Worm (Caenorhabditis elegans) whole organism, L3 larva: ENCODE results near the gene F01F1.15.

Experiments
- R02D3.7 ChIP-seq: fragments of 150-350 bp; optimal IDR thresholded peaks from 2 replicates; lab custom pipeline; 2014; ENCODE audit warnings: missing biosample characterization, missing genetic modification characterization
- aly-2 ChIP-seq: fragments of 150-350 bp; optimal IDR thresholded peaks from 2 replicates; lab custom pipeline; 2014; ENCODE audit warnings: missing biosample characterization, missing genetic modification characterization
- ama-1 ChIP-seq: fragments of 150-350 bp; optimal IDR thresholded peaks from 2 replicates; lab custom pipeline; 2018
- ceh-16 ChIP-seq: sonication (generic microtip); optimal IDR thresholded peaks from 2 replicates; lab custom pipeline; 2017; ENCODE audit warnings: missing biosample characterization, missing genetic modification characterization
- ceh-28 ChIP-seq: fragments of 150-350 bp; optimal IDR thresholded peaks from 2 replicates; lab custom pipeline; 2014; ENCODE audit warnings: missing biosample characterization, missing genetic modification reagents, missing genetic modification characterization
- ceh-82 ChIP-seq: fragments of 150-350 bp; optimal IDR thresholded peaks from 2 replicates; lab custom pipeline; 2014; ENCODE audit warnings: missing biosample characterization, missing genetic modification characterization
- ceh-9 ChIP-seq: sonication (generic microtip); optimal IDR thresholded peaks from 2 replicates; lab custom pipeline; 2018; ENCODE audit warnings: missing biosample characterization, missing genetic modification characterization
- daf-12 ChIP-seq: fragments of 150-350 bp; optimal IDR thresholded peaks from 2 replicates; lab custom pipeline; 2014; ENCODE audit warnings: missing biosample characterization, missing genetic modification reagents, missing genetic modification characterization
- egl-5 ChIP-seq: fragments of 150-350 bp; optimal IDR thresholded peaks from 2 replicates; lab custom pipeline; 2017; ENCODE audit warnings: missing biosample characterization, missing genetic modification reagents, missing genetic modification characterization, inconsistent platforms
- elt-1 ChIP-seq: fragments of 150-350 bp; optimal IDR thresholded peaks from 2 replicates; lab custom pipeline; 2014; ENCODE audit warnings: missing biosample characterization, missing genetic modification characterization
- elt-2 ChIP-seq: sonication (generic microtip); optimal IDR thresholded peaks from 2 replicates; lab custom pipeline; 2016; ENCODE audit warnings: missing genetic modification reagents, mild to moderate bottlenecking, missing genetic modification characterization, missing compliant biosample characterization
- elt-3 ChIP-seq, 3 experiments: fragments of 150-350 bp in 1 of 3; sonication (generic microtip) in 2 of 3; optimal IDR thresholded peaks; 2 replicates in 2 of 3; 4 replicates in 1 of 3; lab custom pipeline; 2014 to 2017; ENCODE audit warnings: missing biosample characterization in 3 of 3, missing genetic modification characterization in 3 of 3
- eor-1 ChIP-seq, 2 experiments: fragments of 150-350 bp; optimal IDR thresholded peaks; 2 replicates each; lab custom pipeline; 2014 to 2018; ENCODE audit warnings: missing biosample characterization in 2 of 2, missing genetic modification characterization in 2 of 2
- fkh-10 ChIP-seq: sonication (generic microtip); optimal IDR thresholded peaks from 2 replicates; lab custom pipeline; 2017; ENCODE audit warnings: missing biosample characterization, missing genetic modification reagents, missing genetic modification characterization
- fkh-2 ChIP-seq: fragments of 150-350 bp; optimal IDR thresholded peaks from 2 replicates; lab custom pipeline; 2014; ENCODE audit warnings: missing biosample characterization, missing genetic modification reagents, missing genetic modification characterization
- fos-1 ChIP-seq: fragments of 150-350 bp; optimal IDR thresholded peaks from 2 replicates; lab custom pipeline; 2014; ENCODE audit warnings: missing biosample characterization, missing genetic modification characterization
- hmg-11 ChIP-seq: sonication (generic microtip); optimal IDR thresholded peaks from 2 replicates; lab custom pipeline; 2016; ENCODE audit warnings: missing genetic modification characterization, missing compliant biosample characterization
- lin-15B ChIP-seq: fragments of 150-350 bp; optimal IDR thresholded peaks from 2 replicates; lab custom pipeline; 2014; ENCODE audit warnings: missing biosample characterization, missing genetic modification characterization
- lin-39 ChIP-seq: fragments of 150-350 bp; optimal IDR thresholded peaks from 2 replicates; lab custom pipeline; 2018; ENCODE audit warnings: missing biosample characterization, missing genetic modification reagents, missing genetic modification characterization
- lsy-12 ChIP-seq: sonication (generic microtip); optimal IDR thresholded peaks from 2 replicates; lab custom pipeline; 2016; ENCODE audit warnings: mild to moderate bottlenecking, missing genetic modification characterization, missing compliant biosample characterization
- mdl-1 ChIP-seq: fragments of 150-350 bp; optimal IDR thresholded peaks from 2 replicates; lab custom pipeline; 2014; ENCODE audit warnings: missing biosample characterization, missing genetic modification characterization
- mml-1 ChIP-seq: fragments of 150-350 bp; sonication (generic microtip); optimal IDR thresholded peaks from 3 replicates; lab custom pipeline; 2014; ENCODE audit warnings: missing biosample characterization, missing genetic modification characterization
- nfya-1 ChIP-seq: sonication (generic microtip); optimal IDR thresholded peaks from 2 replicates; lab custom pipeline; 2017; ENCODE audit warnings: missing genetic modification characterization, mild to moderate bottlenecking, missing compliant biosample characterization, antibody characterized with exemption, moderate library complexity; ENCODE audit not compliant: insufficient read depth
- nhr-11 ChIP-seq: fragments of 150-350 bp; optimal IDR thresholded peaks from 2 replicates; lab custom pipeline; 2014; ENCODE audit warnings: missing biosample characterization, missing genetic modification characterization
- nhr-23 ChIP-seq: fragments of 150-350 bp; optimal IDR thresholded peaks from 2 replicates; lab custom pipeline; 2014; ENCODE audit warnings: missing biosample characterization, missing genetic modification reagents, missing genetic modification characterization
- nhr-237 ChIP-seq: fragments of 150-350 bp; optimal IDR thresholded peaks from 2 replicates; lab custom pipeline; 2014; ENCODE audit warnings: missing biosample characterization, missing genetic modification characterization
- nhr-25 ChIP-seq: sonication (generic microtip); optimal IDR thresholded peaks from 2 replicates; lab custom pipeline; 2017; ENCODE audit warnings: missing biosample characterization, missing genetic modification characterization
- nhr-28 ChIP-seq: fragments of 150-350 bp; optimal IDR thresholded peaks from 2 replicates; lab custom pipeline; 2014; ENCODE audit warnings: missing biosample characterization, missing genetic modification characterization
- nhr-43 ChIP-seq: sonication (generic microtip); optimal IDR thresholded peaks from 2 replicates; lab custom pipeline; 2016; ENCODE audit warnings: mild to moderate bottlenecking, missing genetic modification characterization, missing compliant biosample characterization; ENCODE audit not compliant: poor library complexity, severe bottlenecking
- nhr-67 ChIP-seq: fragments of 150-350 bp; optimal IDR thresholded peaks from 2 replicates; lab custom pipeline; 2014; ENCODE audit warnings: missing biosample characterization, missing genetic modification characterization
- nhr-76 ChIP-seq: fragments of 150-350 bp; sonication (generic microtip); optimal IDR thresholded peaks from 5 replicates; lab custom pipeline; 2014; ENCODE audit warnings: missing biosample characterization, missing genetic modification characterization
- nhr-77 ChIP-seq: fragments of 150-350 bp; optimal IDR thresholded peaks from 2 replicates; lab custom pipeline; 2014; ENCODE audit warnings: missing biosample characterization, missing genetic modification characterization
- pha-4 ChIP-seq: fragments of 150-350 bp; optimal IDR thresholded peaks from 2 replicates; lab custom pipeline; 2014; ENCODE audit warnings: missing biosample characterization, missing genetic modification reagents, missing genetic modification characterization
- pqm-1 ChIP-seq: fragments of 150-350 bp; optimal IDR thresholded peaks from 2 replicates; lab custom pipeline; 2017; ENCODE audit warnings: missing biosample characterization, missing genetic modification characterization, inconsistent platforms
- sea-2 ChIP-seq: fragments of 150-350 bp; sonication (generic microtip); optimal IDR thresholded peaks from 4 replicates; lab custom pipeline; 2014; ENCODE audit warnings: missing biosample characterization, missing genetic modification reagents, missing genetic modification characterization
- skn-1 ChIP-seq: fragments of 150-350 bp; optimal IDR thresholded peaks from 2 replicates; lab custom pipeline; 2014; ENCODE audit warnings: missing biosample characterization, missing genetic modification characterization
- snpc-4 ChIP-seq: fragments of 150-350 bp; optimal IDR thresholded peaks from 2 replicates; lab custom pipeline; 2014; ENCODE audit warnings: missing biosample characterization, missing genetic modification characterization
- tbx-2 ChIP-seq: sonication (generic microtip); optimal IDR thresholded peaks from 2 replicates; lab custom pipeline; 2016; ENCODE audit warnings: mild to moderate bottlenecking, missing genetic modification characterization, missing compliant biosample characterization
- unc-39 ChIP-seq: sonication (generic microtip); optimal IDR thresholded peaks from 4 replicates; lab custom pipeline; 2017; ENCODE audit warnings: missing biosample characterization, missing genetic modification characterization
- unc-62 ChIP-seq: fragments of 150-350 bp; sonication (generic microtip); optimal IDR thresholded peaks from 4 replicates; lab custom pipeline; 2014; ENCODE audit warnings: missing biosample characterization, missing genetic modification reagents, missing genetic modification characterization
- zag-1 ChIP-seq: fragments of 150-350 bp; optimal IDR thresholded peaks from 2 replicates; lab custom pipeline; 2014; ENCODE audit warnings: missing biosample characterization, missing genetic modification characterization
- ztf-11 ChIP-seq: fragments of 150-350 bp; optimal IDR thresholded peaks from 2 replicates; lab custom pipeline; 2014; ENCODE audit warnings: missing biosample characterization, missing genetic modification characterization
- ztf-4 ChIP-seq: fragments of 150-350 bp; optimal IDR thresholded peaks from 2 replicates; lab custom pipeline; 2014; ENCODE audit warnings: missing biosample characterization, missing genetic modification characterization

Gene F01F1.15

DNA sequence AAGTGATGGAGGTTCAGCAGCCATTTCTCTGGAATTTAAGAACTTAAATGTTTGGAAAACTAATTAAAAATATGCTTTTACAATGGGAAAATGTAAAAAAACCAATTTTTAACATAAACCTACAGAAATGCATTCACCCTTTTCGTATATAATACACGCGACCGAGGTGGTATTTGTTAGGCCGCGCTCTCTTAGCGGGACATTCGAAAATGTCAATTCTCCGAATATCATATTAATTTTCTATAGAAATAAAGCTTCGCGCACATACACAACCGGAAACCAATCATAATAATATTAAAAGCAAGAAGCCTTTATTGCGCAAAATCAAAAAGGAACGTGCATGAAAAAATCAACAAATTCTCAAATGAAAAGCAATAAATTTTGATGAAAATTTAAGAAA is 16.1 kb downstream of the F01F1.15 start, which contains the start of gene ddx-23:
Gene ddx-23 (minus strand): TSS at position 30 of the 400 bp plus-strand sequence.
- no peak for TF ChIP-seq fkh-10 (GFP tag; lab: Kevin White, UChicago)
- TF ChIP-seq snpc-4 = no peak
- no peak for TF ChIP-seq unc-62 (GFP tag; lab: Kevin White, UChicago)
- TF ChIP-seq mdl-1 (tag; lab: Kevin White, UChicago) = no peak
- TF ChIP-seq sea-2 (GFP tag; lab: Kevin White, UChicago) = no peak
- peak; percentile 0 for TF ChIP-seq lin-15B (tag; lab: Kevin White, UChicago)
- no peak for TF ChIP-seq mml-1
- TF ChIP-seq nhr-237 (tag; lab: Kevin White, UChicago) = no peak
- no peak for TF ChIP-seq egl-5 (tag; lab: Kevin White, UChicago)
- TF ChIP-seq ztf-11 = no peak
- no peak for TF ChIP-seq nhr-11 (tag; lab: Kevin White, UChicago)
- peak; percentile 38 for TF ChIP-seq elt-2 (tag; lab: Kevin White, UChicago)
- no peak for TF ChIP-seq skn-1 (tag; lab: Kevin White, UChicago)
- no peak for TF ChIP-seq nhr-77 (tag; lab: Kevin White, UChicago)
- no peak for TF ChIP-seq pqm-1
- no peak for TF ChIP-seq hmg-11 (tag; lab: Kevin White, UChicago)
- no peak for TF ChIP-seq nhr-76 (tag; lab: Kevin White, UChicago)
- no peak for TF ChIP-seq aly-2 (tag; lab: Kevin White, UChicago)
- no peak for TF ChIP-seq nhr-23 (tag; lab: Kevin White, UChicago)
- peak; percentile 35 for TF ChIP-seq nfya-1
- TF ChIP-seq pha-4 = peak; percentile 45
- TF ChIP-seq nhr-67 (tag; lab: Kevin White, UChicago) = no peak
- TF ChIP-seq ztf-4 (tag; lab: Kevin White, UChicago) = no peak
- no peak for TF ChIP-seq eor-1 (tag; optimal IDR thresholded peaks at IDR 0.05; lab: Kevin White, UChicago)
- TF ChIP-seq nhr-25 (tag; lab: Kevin White, UChicago) = no peak
- peak; percentile 30 for TF ChIP-seq nhr-43
- peak; percentile 79 for TF ChIP-seq ama-1 (lab: Kevin White, UChicago)
- no peak for TF ChIP-seq fos-1 (tag; lab: Kevin White, UChicago)
- no peak for TF ChIP-seq ceh-82
- TF ChIP-seq tbx-2 (tag; lab: Kevin White, UChicago) = peak; percentile 26
- TF ChIP-seq lin-39 (tag; lab: Kevin White, UChicago) = no peak
- TF ChIP-seq fkh-2 (tag; lab: Kevin White, UChicago) = no peak
- no peak for TF ChIP-seq nhr-28 (tag; lab: Kevin White, UChicago)
- no peak for TF ChIP-seq elt-3 (tag; optimal IDR thresholded peaks at IDR 0.05; lab: Kevin White, UChicago)

DNA sequence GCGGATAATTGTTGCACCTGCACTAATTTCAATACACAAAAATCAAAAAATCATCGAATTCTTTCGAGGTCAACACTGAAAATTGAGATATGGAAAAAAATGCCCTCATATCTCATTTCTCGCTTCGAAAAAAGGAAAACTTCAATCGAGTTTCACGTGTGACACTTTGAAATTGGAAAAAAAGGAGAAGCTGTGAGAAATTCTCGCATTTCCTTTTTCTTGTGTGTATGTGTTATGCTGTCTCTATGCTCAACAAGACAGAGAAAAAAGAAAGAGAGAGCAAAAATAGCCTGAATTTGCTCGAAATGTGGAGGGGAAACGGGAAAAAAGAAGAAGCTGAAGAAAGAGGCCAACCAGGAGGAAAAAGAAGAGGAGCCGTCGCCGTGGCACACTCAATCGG is 22.9 kb downstream of the F01F1.15 start:
- TF ChIP-seq daf-12 (tag; lab: Kevin White, UChicago) (no peak), nfya-1 (peak; percentile 46), elt-3 (tag; optimal IDR thresholded peaks at IDR 0.05; lab: Kevin White, UChicago) (no peak), fkh-10 (GFP tag; lab: Kevin White, UChicago) (peak; percentile 74)

DNA sequence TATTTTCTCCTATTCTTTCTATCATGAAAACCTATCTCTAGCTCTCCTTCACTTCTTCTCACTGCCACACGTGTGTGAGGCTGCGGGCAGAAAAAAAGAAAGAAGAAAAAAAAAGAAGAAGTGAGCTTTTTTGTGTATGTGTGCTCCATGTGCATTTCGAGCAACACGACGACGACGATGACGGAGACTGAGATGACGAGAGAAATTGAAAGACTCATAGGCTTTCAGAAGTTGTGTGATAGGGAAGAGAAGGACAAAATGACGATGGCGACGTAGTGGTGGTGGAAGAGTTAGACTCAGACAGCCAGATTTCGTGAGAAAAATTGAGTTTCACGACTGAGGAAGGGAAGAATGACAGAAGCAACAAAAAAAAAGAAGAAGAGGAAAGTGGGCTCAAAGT is 23.8 kb downstream of the F01F1.15 start:
- TF ChIP-seq ceh-9 (no peak), pha-4 (no peak), nhr-23 (tag; lab: Kevin White, UChicago) (no peak), mdl-1 (tag; lab: Kevin White, UChicago) (peak; percentile 85), R02D3.7 (no peak), hmg-11 (tag; lab: Kevin White, UChicago) (peak; percentile 76), ceh-82 (no peak), skn-1 (tag; lab: Kevin White, UChicago) (peak; percentile 12), lsy-12 (tag; lab: Kevin White, UChicago) (no peak), unc-62 (GFP tag; lab: Kevin White, UChicago) (peak; percentile 35), zag-1 (tag; lab: Kevin White, UChicago) (peak; percentile 61), nhr-237 (tag; lab: Kevin White, UChicago) (no peak), tbx-2 (tag; lab: Kevin White, UChicago) (no peak), aly-2 (tag; lab: Kevin White, UChicago) (no peak), snpc-4 (peak; percentile 2), ceh-28 (tag; lab: Kevin White, UChicago) (no peak), elt-1 (peak; percentile 15), elt-2 (tag; lab: Kevin White, UChicago) (no peak), egl-5 (tag; lab: Kevin White, UChicago) (no peak), ztf-4 (tag; lab: Kevin White, UChicago) (no peak), nfya-1 (peak; percentile 85), nhr-11 (tag; lab: Kevin White, UChicago) (peak; percentile 56), nhr-43 (no peak), pqm-1 (no peak), ztf-11 (no peak), fos-1 (tag; lab: Kevin White, UChicago) (no peak), nhr-28 (tag; lab: Kevin White, UChicago) (no peak), mml-1 (no peak), fkh-2 (tag; lab: Kevin White, UChicago) (no peak), lin-15B (tag; lab: Kevin White, UChicago) (peak; percentile 4), fkh-10 (GFP tag; lab: Kevin White, UChicago) (peak; percentile 88), unc-39 (tag; lab: Kevin White, UChicago) (no peak), ceh-16 (tag; lab: Kevin White, UChicago) (no peak), lin-39 (tag; lab: Kevin White, UChicago) (peak; percentile 74), daf-12 (tag; lab: Kevin White, UChicago) (no peak)
